Worm (Caenorhabditis elegans) whole organism, mixed stage, embryonic: Measurements from ENCODE around the gene T08B1.4.

Source experiments
- M03D4.4 ChIP-seq: sonication (generic microtip); optimal IDR thresholded peaks from 2 replicates; lab custom pipeline; 2017; ENCODE audit warnings: mild to moderate bottlenecking, missing genetic modification characterization, missing compliant biosample characterization
- bed-3 ChIP-seq: fragments of 200-800 bp; sonication (Bioruptor generic); optimal IDR thresholded peaks from 3 replicates; lab custom pipeline; 2018; ENCODE audit warnings: mild to moderate bottlenecking, missing genetic modification characterization, moderate library complexity, missing compliant biosample characterization
- ceh-39 ChIP-seq: fragments of 150-350 bp; optimal IDR thresholded peaks from 2 replicates; lab custom pipeline; 2014; ENCODE audit warnings: missing biosample characterization, missing genetic modification characterization
- ceh-43 ChIP-seq: fragments of 200-800 bp; sonication (Bioruptor generic); optimal IDR thresholded peaks from 2 replicates; lab custom pipeline; 2018; ENCODE audit warnings: mild to moderate bottlenecking, missing genetic modification characterization, moderate library complexity, missing compliant biosample characterization
- ceh-83 ChIP-seq: fragments of 200-800 bp; sonication (Bioruptor generic); optimal IDR thresholded peaks from 2 replicates; lab custom pipeline; 2018; ENCODE audit warnings: mild to moderate bottlenecking, missing genetic modification characterization, missing compliant biosample characterization
- ces-1 ChIP-seq: fragments of 150-350 bp; optimal IDR thresholded peaks from 2 replicates; lab custom pipeline; 2014; ENCODE audit warnings: missing biosample characterization, missing genetic modification reagents, missing genetic modification characterization
- cnd-1 ChIP-seq: fragments of 200-800 bp; sonication (Bioruptor generic); optimal IDR thresholded peaks from 2 replicates; lab custom pipeline; 2018; ENCODE audit warnings: mild to moderate bottlenecking, missing genetic modification characterization, missing compliant biosample characterization
- drap-1 ChIP-seq: fragments of 200-800 bp; sonication (Bioruptor generic); optimal IDR thresholded peaks from 3 replicates; lab custom pipeline; 2018; ENCODE audit warnings: mild to moderate bottlenecking, missing genetic modification characterization, missing compliant biosample characterization
- elt-1 ChIP-seq: sonication (generic microtip); optimal IDR thresholded peaks from 2 replicates; lab custom pipeline; 2017; ENCODE audit warnings: missing genetic modification characterization, mild to moderate bottlenecking, missing compliant biosample characterization, antibody characterized with exemption, moderate library complexity, borderline replicate concordance; ENCODE audit not compliant: insufficient read depth
- flh-1 ChIP-seq: fragments of 200-800 bp; sonication (Bioruptor generic); optimal IDR thresholded peaks from 2 replicates; lab custom pipeline; 2018; ENCODE audit warnings: mild to moderate bottlenecking, missing genetic modification characterization, moderate library complexity, missing compliant biosample characterization
- ham-2 ChIP-seq: fragments of 200-800 bp; sonication (Bioruptor generic); optimal IDR thresholded peaks from 2 replicates; lab custom pipeline; 2018; ENCODE audit warnings: mild to moderate bottlenecking, missing genetic modification characterization, missing compliant biosample characterization
- hlh-1 ChIP-seq: fragments of 150-350 bp; optimal IDR thresholded peaks from 2 replicates; lab custom pipeline; 2014; ENCODE audit warnings: missing biosample characterization, missing genetic modification reagents, missing genetic modification characterization
- lin-32 ChIP-seq: fragments of 200-800 bp; sonication (Bioruptor generic); optimal IDR thresholded peaks from 2 replicates; lab custom pipeline; 2018; ENCODE audit warnings: mild to moderate bottlenecking, missing genetic modification characterization, missing compliant biosample characterization
- lsy-2 ChIP-seq: fragments of 150-350 bp; optimal IDR thresholded peaks from 2 replicates; lab custom pipeline; 2014; ENCODE audit warnings: missing biosample characterization, missing genetic modification characterization
- mab-5 ChIP-seq: fragments of 150-350 bp; optimal IDR thresholded peaks from 2 replicates; lab custom pipeline; 2014; ENCODE audit warnings: missing biosample characterization, missing genetic modification characterization
- mep-1 ChIP-seq: fragments of 150-350 bp; optimal IDR thresholded peaks from 2 replicates; lab custom pipeline; 2017; ENCODE audit warnings: missing biosample characterization, missing genetic modification reagents, missing genetic modification characterization, inconsistent platforms
- mls-2 ChIP-seq: sonication (generic microtip); optimal IDR thresholded peaks from 2 replicates; lab custom pipeline; 2016; ENCODE audit warnings: mild to moderate bottlenecking, missing genetic modification characterization, moderate library complexity, missing compliant biosample characterization
- nhr-12 ChIP-seq: fragments of 150-350 bp; optimal IDR thresholded peaks from 2 replicates; lab custom pipeline; 2014; ENCODE audit warnings: missing biosample characterization, missing genetic modification characterization
- nhr-2 ChIP-seq: fragments of 150-350 bp; optimal IDR thresholded peaks from 2 replicates; lab custom pipeline; 2014; ENCODE audit warnings: missing biosample characterization, missing genetic modification characterization
- nhr-237 ChIP-seq: fragments of 150-350 bp; optimal IDR thresholded peaks from 2 replicates; lab custom pipeline; 2014; ENCODE audit warnings: missing biosample characterization, missing genetic modification characterization
- nhr-28 ChIP-seq: fragments of 150-350 bp; optimal IDR thresholded peaks from 2 replicates; lab custom pipeline; 2014; ENCODE audit warnings: missing biosample characterization, missing genetic modification characterization
- pha-4 ChIP-seq: fragments of 150-350 bp; optimal IDR thresholded peaks from 2 replicates; lab custom pipeline; 2018; ENCODE audit warnings: missing biosample characterization, missing genetic modification reagents, missing genetic modification characterization
- sem-2 ChIP-seq: fragments of 200-800 bp; sonication (Bioruptor generic); optimal IDR thresholded peaks from 2 replicates; lab custom pipeline; 2018; ENCODE audit warnings: mild to moderate bottlenecking, missing genetic modification characterization, missing compliant biosample characterization
- snpc-4 ChIP-seq: fragments of 150-350 bp; optimal IDR thresholded peaks from 2 replicates; lab custom pipeline; 2014; ENCODE audit warnings: missing biosample characterization, missing genetic modification characterization
- tbx-8 ChIP-seq: fragments of 200-800 bp; sonication (Bioruptor generic); optimal IDR thresholded peaks from 2 replicates; lab custom pipeline; 2018; ENCODE audit warnings: mild to moderate bottlenecking, missing genetic modification characterization, moderate library complexity, missing compliant biosample characterization
- unc-120 ChIP-seq: sonication (generic microtip); optimal IDR thresholded peaks from 2 replicates; lab custom pipeline; 2017; ENCODE audit warnings: missing genetic modification characterization, missing compliant biosample characterization; ENCODE audit not compliant: poor library complexity, severe bottlenecking
- unc-39 ChIP-seq: fragments of 150-350 bp; optimal IDR thresholded peaks from 2 replicates; lab custom pipeline; 2014; ENCODE audit warnings: missing biosample characterization, missing genetic modification characterization
- unc-62 ChIP-seq: fragments of 150-350 bp; optimal IDR thresholded peaks from 2 replicates; lab custom pipeline; 2014; ENCODE audit warnings: missing biosample characterization, missing genetic modification reagents, missing genetic modification characterization
- zip-8 ChIP-seq: fragments of 150-350 bp; optimal IDR thresholded peaks from 2 replicates; lab custom pipeline; 2014; ENCODE audit warnings: missing biosample characterization, missing genetic modification characterization
- ztf-11 ChIP-seq: fragments of 150-350 bp; optimal IDR thresholded peaks from 2 replicates; lab custom pipeline; 2014; ENCODE audit warnings: missing biosample characterization, missing genetic modification characterization

Gene T08B1.4

DNA sequence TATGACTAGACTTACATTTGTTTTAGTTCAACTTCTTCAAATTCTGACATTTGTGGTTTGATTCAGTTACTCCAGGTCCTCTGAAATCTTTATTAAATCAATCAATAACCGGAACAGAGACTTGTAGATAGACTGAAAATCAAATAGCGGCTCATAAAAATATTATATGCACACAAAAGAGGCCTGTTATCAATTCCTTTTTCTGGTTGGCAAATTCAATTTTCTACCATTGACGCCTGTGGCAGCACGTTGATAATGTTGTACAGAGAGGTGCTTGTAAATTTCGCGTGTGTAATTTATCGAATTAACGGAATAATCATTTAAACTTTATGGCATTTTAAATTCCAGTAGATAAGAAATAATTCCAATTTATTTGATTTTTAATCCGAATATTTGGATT lies 7.9 kb downstream of the T08B1.4 start, which contains the start of gene T08B1.1:
TSS of gene T08B1.1 (minus strand) at position 92 of the 400 bp plus-strand sequence.
- TF ChIP-seq nhr-237 (tag; lab: Kevin White, UChicago), result no peak
- no peak for TF ChIP-seq lin-32 (GFP tag; lab: Kevin White, UChicago)
- TF ChIP-seq flh-1 (GFP tag; lab: Kevin White, UChicago), result no peak
- TF ChIP-seq hlh-1 (tag; lab: Kevin White, UChicago), result no peak
- TF ChIP-seq zip-8 (tag; lab: Kevin White, UChicago), result no peak
- no peak for TF ChIP-seq lsy-2 (tag; lab: Kevin White, UChicago)
- TF ChIP-seq ceh-83 (GFP tag; lab: Kevin White, UChicago), result no peak
- no peak for TF ChIP-seq elt-1 (tag; lab: Kevin White, UChicago)
- no peak for TF ChIP-seq unc-120 (tag; lab: Kevin White, UChicago)
- TF ChIP-seq snpc-4 (tag; lab: Kevin White, UChicago), result no peak
- no peak for TF ChIP-seq M03D4.4 (tag; lab: Kevin White, UChicago)
- no peak for TF ChIP-seq ces-1 (GFP tag; lab: Kevin White, UChicago)
- no peak for TF ChIP-seq mls-2 (tag; lab: Kevin White, UChicago)
- TF ChIP-seq cnd-1, result no peak
- no peak for TF ChIP-seq unc-62 (GFP tag; lab: Kevin White, UChicago)
- TF ChIP-seq ceh-39, result no peak
- no peak for TF ChIP-seq pha-4 (tag; lab: Kevin White, UChicago)
- TF ChIP-seq ceh-43 (GFP tag; lab: Kevin White, UChicago), result no peak

DNA sequence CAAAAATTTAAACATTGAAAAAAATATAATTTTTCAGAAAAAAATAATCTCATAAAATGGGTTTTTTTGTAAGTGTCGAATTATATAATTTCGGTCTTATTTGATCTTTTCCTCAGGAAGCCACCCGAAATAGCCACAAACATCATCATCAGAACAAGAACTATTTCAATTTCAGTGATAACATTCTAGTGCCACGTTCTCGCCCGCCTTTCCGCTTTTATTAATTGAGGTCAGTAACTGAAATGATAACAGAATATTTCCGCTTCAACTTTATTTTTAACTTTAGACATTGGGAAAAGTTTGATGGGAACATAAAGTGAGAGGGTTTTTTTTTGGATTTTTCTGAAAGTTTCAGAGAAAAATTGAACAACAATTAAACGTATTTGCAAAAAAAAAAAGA lies 10.2 kb downstream of the T08B1.4 start:
- TF ChIP-seq hlh-1 (tag; lab: Kevin White, UChicago) (no peak), ztf-11 (tag; lab: Kevin White, UChicago) (no peak), nhr-12 (tag; lab: Kevin White, UChicago) (no peak), mep-1 (tag; lab: Kevin White, UChicago) (no peak), nhr-2 (tag; lab: Kevin White, UChicago) (no peak), drap-1 (GFP tag; lab: Kevin White, UChicago) (no peak), ham-2 (GFP tag; lab: Kevin White, UChicago) (no peak), elt-1 (tag; lab: Kevin White, UChicago) (no peak), sem-2 (no peak), ceh-83 (GFP tag; lab: Kevin White, UChicago) (no peak), mab-5 (tag; lab: Kevin White, UChicago) (no peak), tbx-8 (GFP tag; lab: Kevin White, UChicago) (no peak), bed-3 (GFP tag; lab: Kevin White, UChicago) (no peak), snpc-4 (tag; lab: Kevin White, UChicago) (no peak)
- TF ChIP-seq, all 35 proteins: peak for 0

- TF ChIP-seq lin-32 (GFP tag; lab: Kevin White, UChicago) (no peak), nhr-237 (tag; lab: Kevin White, UChicago) (no peak), ceh-83 (GFP tag; lab: Kevin White, UChicago) (no peak), ham-2 (GFP tag; lab: Kevin White, UChicago) (no peak), unc-120 (tag; lab: Kevin White, UChicago) (no peak), nhr-28 (tag; lab: Kevin White, UChicago) (no peak), hlh-1 (tag; lab: Kevin White, UChicago) (no peak), elt-1 (tag; lab: Kevin White, UChicago) (no peak), flh-1 (GFP tag; lab: Kevin White, UChicago) (no peak), drap-1 (GFP tag; lab: Kevin White, UChicago) (no peak), ceh-39 (no peak), lsy-2 (tag; lab: Kevin White, UChicago) (no peak), tbx-8 (GFP tag; lab: Kevin White, UChicago) (no peak), unc-39 (no peak), ceh-43 (GFP tag; lab: Kevin White, UChicago) (no peak)
Observed at ce11 chrV:1991381-1991780, 12.3 kb downstream of the T08B1.4 start.

DNA sequence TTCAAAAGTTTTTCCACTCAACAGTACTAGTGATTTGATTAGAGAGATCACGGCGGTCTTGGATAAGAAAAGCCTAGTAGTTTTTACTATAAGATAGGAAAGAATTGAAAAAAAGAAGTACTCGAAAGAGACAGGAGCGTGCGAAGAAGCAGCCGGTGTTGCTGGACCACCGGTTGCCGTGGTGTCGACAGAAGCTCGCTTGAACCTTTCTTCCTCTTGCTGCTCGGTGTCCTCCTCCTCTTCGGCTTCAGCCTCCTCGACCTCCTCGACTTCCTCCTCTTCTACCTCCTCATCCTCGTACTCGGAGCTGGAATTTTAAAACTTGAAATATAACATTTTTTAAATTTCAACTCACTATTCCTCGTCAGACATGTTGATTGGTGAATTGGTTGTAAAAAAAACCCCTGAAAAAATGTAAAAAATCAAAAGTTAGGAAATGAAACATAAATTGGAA lies 13.5 kb downstream of the T08B1.4 start, which contains the start of gene tnt-4:
TSS of gene tnt-4 (minus strand) at position 404 of the 454 bp plus-strand sequence.
- no peak for TF ChIP-seq nhr-28 (tag; lab: Kevin White, UChicago)
